Fruit fly (Drosophila melanogaster) whole organism, embryonic: ENCODE results near the gene pim.

Experiments used
- Abd-B ChIP-seq: fragments of 200-800 bp; sonication (Bioruptor generic); optimal IDR thresholded peaks from 2 replicates; lab custom pipeline; 2018; ENCODE audit warnings: missing biosample characterization, mild to moderate bottlenecking, missing genetic modification characterization, moderate library complexity
- Adf1 ChIP-seq: fragments of 200-800 bp; sonication (Bioruptor generic); IDR thresholded peaks from 2 replicates; pipeline ENCODE4 v1.3.6; 2022; ENCODE audit warnings: missing biosample characterization, missing genetic modification characterization
- Bdp1 ChIP-seq: fragments of 200-800 bp; sonication (Bioruptor generic); optimal IDR thresholded peaks from 3 replicates; lab custom pipeline; 2016; ENCODE audit warnings: missing biosample characterization, missing genetic modification characterization
- CG1024 ChIP-seq: fragments of 200-800 bp; sonication (Bioruptor generic); IDR thresholded peaks from 2 replicates; pipeline ENCODE4 v1.3.6; 2022; ENCODE audit warnings: missing biosample characterization, missing genetic modification characterization
- CG10654 ChIP-seq: fragments of 200-800 bp; sonication (Bioruptor generic); optimal IDR thresholded peaks from 2 replicates; lab custom pipeline; 2016; ENCODE audit warnings: missing biosample characterization, missing genetic modification characterization
- CG15479 ChIP-seq: fragments of 200-800 bp; sonication (Bioruptor generic); optimal IDR thresholded peaks from 3 replicates; lab custom pipeline; 2019; ENCODE audit warnings: missing biosample characterization, mild to moderate bottlenecking, missing genetic modification characterization, moderate library complexity
- CG15514 ChIP-seq: fragments of 200-800 bp; sonication (Bioruptor generic); optimal IDR thresholded peaks from 3 replicates; lab custom pipeline; 2017; ENCODE audit warnings: missing biosample characterization, missing genetic modification characterization, mild to moderate bottlenecking, moderate library complexity, missing genetic modification reagents
- CG15696 ChIP-seq: fragments of 200-800 bp; sonication (Bioruptor generic); optimal IDR thresholded peaks from 2 replicates; lab custom pipeline; 2019; ENCODE audit warnings: missing biosample characterization, mild to moderate bottlenecking, missing genetic modification characterization, moderate library complexity
- CG1602 ChIP-seq: fragments of 200-800 bp; sonication (Bioruptor generic); optimal IDR thresholded peaks from 3 replicates; lab custom pipeline; 2016; ENCODE audit warnings: missing biosample characterization, missing genetic modification characterization
- CG16815 ChIP-seq: fragments of 200-800 bp; sonication (Bioruptor generic); optimal IDR thresholded peaks from 3 replicates; lab custom pipeline; 2017; ENCODE audit warnings: missing biosample characterization, mild to moderate bottlenecking, missing genetic modification characterization
- CG17802 ChIP-seq: fragments of 200-800 bp; sonication (Bioruptor generic); optimal IDR thresholded peaks from 2 replicates; lab custom pipeline; 2018; ENCODE audit warnings: missing biosample characterization, mild to moderate bottlenecking, missing genetic modification characterization, moderate library complexity
- CG34376 ChIP-seq: fragments of 200-800 bp; sonication (Bioruptor generic); optimal IDR thresholded peaks from 2 replicates; lab custom pipeline; 2018; ENCODE audit warnings: missing biosample characterization, mild to moderate bottlenecking, missing genetic modification characterization
- CG43689 ChIP-seq: fragments of 200-800 bp; sonication (Bioruptor generic); IDR thresholded peaks from 2 replicates; pipeline ENCODE4 v1.3.6; 2022; ENCODE audit warnings: missing biosample characterization, missing genetic modification characterization
- CG4404 ChIP-seq: fragments of 200-800 bp; sonication (Bioruptor generic); IDR thresholded peaks from 2 replicates; pipeline ENCODE4 v1.3.6; 2022; ENCODE audit warnings: missing biosample characterization, missing genetic modification characterization
- CG5953 ChIP-seq: fragments of 200-800 bp; sonication (Bioruptor generic); IDR thresholded peaks from 2 replicates; pipeline ENCODE4 v1.3.6; 2022; ENCODE audit warnings: missing biosample characterization, missing genetic modification characterization
- CG8765 ChIP-seq: fragments of 200-800 bp; sonication (Bioruptor generic); IDR thresholded peaks from 2 replicates; pipeline ENCODE4 v1.3.6; 2022; ENCODE audit warnings: missing biosample characterization, missing genetic modification characterization
- CG8944 ChIP-seq: fragments of 200-800 bp; sonication (Bioruptor generic); optimal IDR thresholded peaks from 3 replicates; lab custom pipeline; 2016; ENCODE audit warnings: missing biosample characterization, missing genetic modification characterization
- CG9437 ChIP-seq: fragments of 200-800 bp; sonication (Bioruptor generic); optimal IDR thresholded peaks from 2 replicates; lab custom pipeline; 2018; ENCODE audit warnings: missing biosample characterization, mild to moderate bottlenecking, missing genetic modification characterization
- CG9609 ChIP-seq: fragments of 200-800 bp; sonication (Bioruptor generic); optimal IDR thresholded peaks from 3 replicates; lab custom pipeline; 2016; ENCODE audit warnings: missing biosample characterization, missing genetic modification characterization
- CoRest ChIP-seq: fragments of 200-800 bp; sonication (Bioruptor generic); optimal IDR thresholded peaks from 3 replicates; lab custom pipeline; 2018; ENCODE audit warnings: missing biosample characterization, mild to moderate bottlenecking, missing genetic modification characterization, moderate library complexity
- D19B ChIP-seq: fragments of 200-800 bp; sonication (Bioruptor generic); optimal IDR thresholded peaks from 2 replicates; lab custom pipeline; 2017; ENCODE audit warnings: missing biosample characterization, mild to moderate bottlenecking, missing genetic modification characterization
- Doc3 ChIP-seq: fragments of 200-800 bp; sonication (Bioruptor generic); IDR thresholded peaks from 3 replicates; pipeline ENCODE4 v1.3.6; 2022; ENCODE audit warnings: missing biosample characterization, missing genetic modification characterization; ENCODE audit not compliant: partially characterized antibody
- Eip74EF ChIP-seq, 2 experiments: fragments of 200-800 bp in 1 of 2; fragments of >200 bp in 1 of 2; sonication (Bioruptor generic) in 1 of 2; optimal IDR thresholded peaks; 2 replicates each; lab custom pipeline; 2017 to 2019; ENCODE audit warnings: missing biosample characterization in 2 of 2, missing genetic modification characterization in 2 of 2, mild to moderate bottlenecking in 1 of 2, moderate library complexity in 1 of 2
- Ets97D ChIP-seq: fragments of 200-800 bp; sonication (Bioruptor generic); optimal IDR thresholded peaks from 3 replicates; lab custom pipeline; 2016; ENCODE audit warnings: missing biosample characterization, missing genetic modification characterization
- Fer3 ChIP-seq: fragments of 200-800 bp; sonication (Bioruptor generic); optimal IDR thresholded peaks from 2 replicates; lab custom pipeline; 2018; ENCODE audit warnings: missing biosample characterization, mild to moderate bottlenecking, missing genetic modification characterization, moderate library complexity
- HLH54F ChIP-seq: fragments of 200-800 bp; sonication (Bioruptor generic); optimal IDR thresholded peaks from 3 replicates; lab custom pipeline; 2016; ENCODE audit warnings: missing biosample characterization, missing genetic modification characterization
- Hr39 ChIP-seq: fragments of >200 bp; optimal IDR thresholded peaks from 2 replicates; lab custom pipeline; 2017
- Hr78 ChIP-seq, 2 experiments: fragments of 200-800 bp in 1 of 2; fragments of >200 bp in 1 of 2; sonication (Bioruptor generic) in 1 of 2; optimal IDR thresholded peaks; 2 replicates each; lab custom pipeline; 2017 to 2019; ENCODE audit warnings: missing biosample characterization in 2 of 2, missing genetic modification characterization in 2 of 2, mild to moderate bottlenecking in 1 of 2, moderate library complexity in 1 of 2
- Med ChIP-seq: fragments of 200-800 bp; sonication (Bioruptor generic); peaks from one replicate; lab custom pipeline; 2016; ENCODE audit warnings: missing biosample characterization, missing genetic modification characterization, mild to moderate bottlenecking, inconsistent platforms, moderate library complexity
- Pdp1 ChIP-seq, 2 experiments: fragments of 200-800 bp; sonication (Bioruptor generic); optimal IDR thresholded peaks; 3 replicates each; lab custom pipeline; 2016; ENCODE audit warnings: missing biosample characterization in 2 of 2, missing genetic modification characterization in 2 of 2, mild to moderate bottlenecking in 1 of 2, moderate library complexity in 1 of 2
- aop ChIP-seq: fragments of 200-800 bp; sonication (Bioruptor generic); IDR thresholded peaks from 2 replicates; pipeline ENCODE4 v1.3.6; 2022; ENCODE audit warnings: missing biosample characterization, missing genetic modification characterization
- bsh ChIP-seq, 2 experiments: fragments of 200-800 bp; sonication (Bioruptor generic); optimal IDR thresholded peaks; 2 replicates each; lab custom pipeline; 2017 to 2018; ENCODE audit warnings: mild to moderate bottlenecking in 2 of 2, missing biosample characterization in 2 of 2, missing genetic modification characterization in 2 of 2, moderate library complexity in 1 of 2
- chinmo ChIP-seq: fragments of 200-800 bp; sonication (Bioruptor generic); IDR thresholded peaks from 4 replicates; pipeline ENCODE4 v1.3.6; 2022; ENCODE audit warnings: missing biosample characterization, missing genetic modification characterization; ENCODE audit not compliant: partially characterized antibody
- chm ChIP-seq: fragments of 200-800 bp; sonication (Bioruptor generic); IDR thresholded peaks from 2 replicates; pipeline ENCODE4 v1.3.6; 2022; ENCODE audit warnings: missing biosample characterization, missing genetic modification characterization
- crol ChIP-seq: fragments of 200-800 bp; sonication (Bioruptor generic); IDR thresholded peaks from 2 replicates; pipeline ENCODE4 v1.3.6; 2022; ENCODE audit warnings: missing biosample characterization, missing genetic modification characterization
- dimm ChIP-seq: fragments of 200-800 bp; sonication (Bioruptor generic); IDR thresholded peaks from 2 replicates; pipeline ENCODE4 v1.3.6; 2022; ENCODE audit warnings: missing biosample characterization, missing genetic modification characterization
- eve ChIP-seq, 2 experiments: fragments of >200 bp; optimal IDR thresholded peaks; 2 replicates each; lab custom pipeline; 2017; ENCODE audit warnings: missing biosample characterization in 2 of 2, missing genetic modification characterization in 2 of 2
- exex ChIP-seq: fragments of 200-800 bp; sonication (Bioruptor generic); optimal IDR thresholded peaks from 4 replicates; lab custom pipeline; 2018; ENCODE audit warnings: missing biosample characterization, mild to moderate bottlenecking, missing genetic modification characterization, moderate library complexity
- gcm2 ChIP-seq: fragments of 200-800 bp; sonication (Bioruptor generic); optimal IDR thresholded peaks from 2 replicates; lab custom pipeline; 2016; ENCODE audit warnings: missing biosample characterization, missing genetic modification characterization
- grn ChIP-seq: fragments of 200-800 bp; sonication (Bioruptor generic); optimal IDR thresholded peaks from 3 replicates; lab custom pipeline; 2017; ENCODE audit warnings: missing biosample characterization, missing genetic modification characterization
- lab ChIP-seq: fragments of 200-800 bp; sonication (Bioruptor generic); optimal IDR thresholded peaks from 3 replicates; lab custom pipeline; 2017; ENCODE audit warnings: missing biosample characterization, missing genetic modification characterization, mild to moderate bottlenecking, moderate library complexity, missing genetic modification reagents
- pros ChIP-seq: fragments of 200-800 bp; sonication (Bioruptor generic); optimal IDR thresholded peaks from 3 replicates; lab custom pipeline; 2019; ENCODE audit warnings: missing biosample characterization, mild to moderate bottlenecking, missing genetic modification characterization, moderate library complexity
- ranshi ChIP-seq: fragments of 200-800 bp; sonication (Bioruptor generic); IDR thresholded peaks from 2 replicates; pipeline ENCODE4 v1.3.6; 2022; ENCODE audit warnings: missing biosample characterization, missing genetic modification characterization
- sug ChIP-seq: fragments of 200-800 bp; optimal IDR thresholded peaks from 2 replicates; lab custom pipeline; 2019; ENCODE audit warnings: missing biosample characterization, mild to moderate bottlenecking, missing genetic modification characterization, moderate library complexity
- tin ChIP-seq: fragments of 200-800 bp; sonication (Bioruptor generic); optimal IDR thresholded peaks from 3 replicates; lab custom pipeline; 2016; ENCODE audit warnings: missing biosample characterization, missing genetic modification characterization
- zfh2 ChIP-seq: fragments of 200-800 bp; sonication (Bioruptor generic); optimal IDR thresholded peaks from 2 replicates; lab custom pipeline; 2016; ENCODE audit warnings: missing biosample characterization, missing genetic modification characterization

Gene pim

DNA sequence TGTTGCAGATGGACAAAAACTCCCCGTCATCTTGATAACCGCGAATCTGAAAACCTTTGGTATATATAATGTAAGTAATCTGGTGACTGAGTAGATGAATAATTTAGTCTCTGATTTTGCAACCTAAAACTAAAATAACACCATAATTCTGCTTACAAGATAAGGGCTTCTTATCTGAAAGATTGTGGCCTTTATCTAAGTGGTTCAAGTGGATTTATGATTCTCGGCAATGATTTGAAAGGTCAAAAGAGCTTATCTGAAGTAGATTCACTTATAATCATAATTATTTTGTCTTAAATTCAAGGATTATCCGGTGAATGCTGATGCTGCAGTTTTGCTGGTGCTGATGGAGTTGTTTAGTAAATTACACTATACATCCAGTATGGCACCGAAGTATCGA, 46.9 kb upstream of the pim start:
- TF ChIP-seq CG16815 (GFP tag; lab: Kevin White, UChicago) (no peak), eve (GFP tag; optimal IDR thresholded peaks at IDR 0.05; lab: Kevin White, UChicago) (peak in 1 of 2 experiments; percentile 46), sug (tag; lab: Kevin White, UChicago) (peak; percentile 16), exex (peak; percentile 83), CG1602 (GFP tag; lab: Kevin White, UChicago) (no peak), chm (GFP tag; lab: Robert Waterston, UW) (no peak), CG8765 (no peak), Hr78 (GFP tag; optimal IDR thresholded peaks at IDR 0.05; lab: Kevin White, UChicago) (peak in 1 of 2 experiments; percentile 55), CG15479 (GFP tag; lab: Kevin White, UChicago) (peak; percentile 66), Med (GFP tag; lab: Kevin White, UChicago) (peak; percentile 6), CG34376 (GFP tag; lab: Kevin White, UChicago) (peak; percentile 82), chinmo (GFP tag; lab: Robert Waterston, UW) (0 out of 4 replicates have a peak, but pooled peaks have one; percentile 21), gcm2 (GFP tag; lab: Kevin White, UChicago) (no peak), Eip74EF (GFP tag; optimal IDR thresholded peaks at IDR 0.05; lab: Kevin White, UChicago) (peak in 1 of 2 experiments; percentile 7), grn (GFP tag; lab: Kevin White, UChicago) (peak; percentile 45), CG5953 (GFP tag; lab: Robert Waterston, UW) (no peak)

DNA sequence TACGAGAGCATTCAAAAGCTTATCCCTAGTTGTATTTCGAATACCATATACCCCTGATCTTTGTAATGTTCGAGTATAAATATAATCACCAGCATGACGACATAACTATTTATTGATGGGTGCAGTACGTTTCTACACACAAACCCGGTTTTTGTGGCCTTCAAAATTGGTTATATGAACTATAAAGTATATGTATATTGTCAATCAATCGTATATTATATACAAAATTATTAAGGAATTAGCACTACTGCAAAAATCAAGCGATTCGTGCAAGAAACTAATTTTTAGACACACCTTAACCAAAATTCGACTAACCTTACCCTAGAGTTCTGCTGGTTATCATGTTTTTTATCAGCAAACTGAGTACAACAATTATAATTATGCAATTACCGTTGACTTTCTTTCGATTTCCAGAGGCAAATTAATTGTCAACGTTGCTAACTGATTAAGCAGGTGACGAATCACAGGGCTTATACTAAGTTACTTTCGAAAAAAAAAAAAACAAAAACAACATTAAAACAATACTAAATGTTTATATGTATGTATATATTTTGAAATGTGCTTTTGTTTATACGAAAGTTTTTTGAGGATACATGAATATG, 42.5 kb upstream of the pim start:
- TF ChIP-seq Med (GFP tag; lab: Kevin White, UChicago) (peak; percentile 10), CG8944 (GFP tag; lab: Kevin White, UChicago) (no peak), eve (GFP tag; optimal IDR thresholded peaks at IDR 0.05; lab: Kevin White, UChicago) (peak in 1 of 2 experiments; percentile 28), exex (peak; percentile 77), D19B (peak; percentile 66), Pdp1 (GFP tag; optimal IDR thresholded peaks at IDR 0.05; lab: Kevin White, UChicago) (peak in 1 of 2 experiments; percentile 75)

DNA sequence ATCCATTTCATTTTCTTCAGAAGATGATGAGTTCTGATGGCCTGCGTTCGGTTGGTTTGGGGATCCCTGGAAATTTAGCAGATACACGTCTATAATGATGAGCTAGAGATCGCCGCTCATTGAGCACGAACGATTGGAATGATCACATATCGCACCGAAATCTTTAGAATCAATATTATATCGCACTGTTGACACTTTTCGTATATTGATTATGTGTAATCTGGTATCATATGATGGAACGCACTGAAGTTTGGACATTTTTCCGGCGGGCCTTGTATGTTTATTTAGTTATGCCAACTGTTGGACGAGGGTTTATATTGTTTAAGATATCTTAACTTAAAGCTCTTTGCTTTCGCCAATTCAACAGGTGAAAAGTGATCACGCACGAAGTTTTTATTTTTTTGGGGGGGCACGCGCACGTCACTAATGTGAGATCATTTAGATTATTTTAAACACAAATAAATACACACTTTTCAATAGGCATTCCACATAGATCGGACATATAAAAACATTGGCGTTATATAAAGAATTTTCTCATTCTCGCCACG, 41.7 kb upstream of the pim start:
- TF ChIP-seq CG15696 (tag; lab: Kevin White, UChicago) (peak; percentile 25), CoRest (tag; lab: Kevin White, UChicago) (no peak), aop (GFP tag; lab: Robert Waterston, UW) (no peak), pros (GFP tag; lab: Kevin White, UChicago) (no peak), exex (no peak), eve (GFP tag; optimal IDR thresholded peaks at IDR 0.05; lab: Kevin White, UChicago) (no peak), dimm (GFP tag; lab: Robert Waterston, UW) (no peak), Ets97D (GFP tag; lab: Kevin White, UChicago) (no peak), lab (GFP tag; lab: Kevin White, UChicago) (no peak), Bdp1 (GFP tag; lab: Kevin White, UChicago) (no peak), Doc3 (GFP tag; lab: Robert Waterston, UW) (peak; percentile 72; the same call in 2 of the 3 replicates), HLH54F (GFP tag; lab: Kevin White, UChicago) (no peak), CG10654 (GFP tag; lab: Kevin White, UChicago) (no peak), Abd-B (GFP tag; lab: Kevin White, UChicago) (no peak), tin (GFP tag; lab: Kevin White, UChicago) (peak; percentile 14), CG4404 (GFP tag; lab: Robert Waterston, UW) (no peak), CG17802 (no peak), zfh2 (peak; percentile 35), Hr39 (lab: Kevin White, UChicago) (no peak), CG15514 (GFP tag; lab: Kevin White, UChicago) (peak; percentile 6), CG1024 (GFP tag; lab: Robert Waterston, UW) (no peak), Adf1 (no peak), CG9437 (GFP tag; lab: Kevin White, UChicago) (peak; percentile 7), ranshi (GFP tag; lab: Robert Waterston, UW) (no peak), CG43689 (no peak), CG9609 (GFP tag; lab: Kevin White, UChicago) (no peak), bsh (GFP tag; optimal IDR thresholded peaks at IDR 0.05; lab: Kevin White, UChicago) (no peak), crol (GFP tag; lab: Robert Waterston, UW) (no peak), Fer3 (tag; lab: Kevin White, UChicago) (no peak)
